Worm (Caenorhabditis elegans): ENCODE data around the gene gasr-8.

The gasr-8 gene

DNA sequence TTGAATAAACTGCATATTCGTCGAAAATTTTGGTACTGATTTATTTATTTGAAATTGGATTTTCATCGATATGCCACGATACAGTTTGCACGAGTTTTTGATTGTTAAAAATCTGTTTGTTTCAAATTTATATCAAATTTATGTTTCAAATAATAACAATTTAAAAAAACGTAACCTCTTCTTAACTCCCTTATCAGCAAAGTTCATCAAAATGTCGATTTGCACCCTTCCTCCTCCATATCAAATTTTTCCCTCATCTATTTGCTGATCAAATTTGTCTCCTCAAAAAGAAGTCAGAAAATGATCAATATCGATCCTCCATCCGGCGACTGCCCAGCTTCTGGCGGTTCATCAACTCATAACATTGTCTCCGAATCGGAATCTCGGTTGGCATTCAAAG, 22.2 kb downstream of the gasr-8 start, which contains the start of gene ssp-33:
TSS of gene ssp-33 (plus strand) at position 301 of the 400 bp plus-strand sequence.
- TF ChIP-seq snpc-4 (GFP tag; optimal IDR thresholded peaks at IDR 0.05) (no peak), snpc-4 (tag; optimal IDR thresholded peaks at IDR 0.05) (no peak), nhr-27 (tag; optimal IDR thresholded peaks at IDR 0.05) (no peak), ztf-28 (GFP tag; IDR thresholded peaks at IDR 0.05) (no peak), ccch-3 (GFP tag; optimal IDR thresholded peaks at IDR 0.05) (no peak), rec-8 (tag; optimal IDR thresholded peaks at IDR 0.05) (no peak), madf-8 (GFP tag; conservative IDR thresholded peaks at IDR 0.05) (no peak), F52B5.7 (tag; optimal IDR thresholded peaks at IDR 0.05) (no peak), aptf-3 (GFP tag; IDR thresholded peaks at IDR 0.05) (no peak), Y95B8A.8 (GFP tag; IDR thresholded peaks at IDR 0.05) (no peak), snpc-3.4 (tag; optimal IDR thresholded peaks at IDR 0.05) (no peak), Y56A3A.18 (GFP tag; IDR thresholded peaks at IDR 0.05) (no peak), somi-1 (GFP tag; optimal IDR thresholded peaks at IDR 0.05) (no peak), hlh-12 (tag; optimal IDR thresholded peaks at IDR 0.05) (no peak), ZK185.1 (tag; optimal IDR thresholded peaks at IDR 0.05; ENCODE audit: poor library complexity, severe bottlenecking) (no peak), C06A6.2 (GFP tag; conservative IDR thresholded peaks at IDR 0.05) (no peak), nhr-179 (tag; optimal IDR thresholded peaks at IDR 0.05) (no peak), ceh-27 (GFP tag; optimal IDR thresholded peaks at IDR 0.05) (no peak), tbx-9 (tag; optimal IDR thresholded peaks at IDR 0.05; ENCODE audit: borderline replicate concordance) (no peak), ceh-79 (tag; optimal IDR thresholded peaks at IDR 0.05) (no peak)

DNA sequence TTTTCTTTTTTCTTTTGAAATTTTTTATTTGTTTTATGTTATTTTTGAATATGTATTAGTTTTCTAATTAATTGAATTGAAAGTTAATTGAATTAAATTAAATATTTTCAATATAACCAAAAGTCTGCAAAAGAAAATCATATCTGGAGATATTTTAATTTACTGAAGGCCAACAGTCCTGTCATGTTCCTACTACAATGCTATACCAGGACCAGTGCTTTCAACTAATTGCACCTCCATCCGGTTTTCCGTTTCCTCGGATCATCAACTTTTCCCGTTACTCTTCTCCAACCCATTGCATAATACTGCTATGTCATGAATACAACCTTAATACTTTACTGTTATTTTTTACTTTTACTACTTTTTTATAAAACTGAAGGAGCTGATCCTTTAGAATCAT, 23.4 kb downstream of the gasr-8 start, which contains the start of gene R08A2.5:
TSS of gene R08A2.5 (plus strand) at position 301 of the 400 bp plus-strand sequence.
- TF ChIP-seq B0336.3 (GFP tag; IDR thresholded peaks at IDR 0.05), result no peak
- no peak for TF ChIP-seq tlf-1 (GFP tag; optimal IDR thresholded peaks at IDR 0.05)
- TF ChIP-seq aptf-3 (GFP tag; IDR thresholded peaks at IDR 0.05), result no peak
- no peak for TF ChIP-seq madf-3 (GFP tag; IDR thresholded peaks at IDR 0.05)
- TF ChIP-seq madf-8 (GFP tag; conservative IDR thresholded peaks at IDR 0.05), result no peak
- TF ChIP-seq ceh-79 (tag; optimal IDR thresholded peaks at IDR 0.05), result no peak
- TF ChIP-seq ceh-100 (GFP tag; IDR thresholded peaks at IDR 0.05), result no peak
- TF ChIP-seq rec-8 (tag; optimal IDR thresholded peaks at IDR 0.05), result no peak
- TF ChIP-seq hlh-26 (GFP tag; conservative IDR thresholded peaks at IDR 0.05), result no peak
- TF ChIP-seq cebp-2 (GFP tag; IDR thresholded peaks at IDR 0.05), result no peak
- no peak for TF ChIP-seq egl-44 (GFP tag; IDR thresholded peaks at IDR 0.05)
- no peak for TF ChIP-seq snpc-4 (GFP tag; optimal IDR thresholded peaks at IDR 0.05)
- no peak for TF ChIP-seq snpc-4 (tag; optimal IDR thresholded peaks at IDR 0.05)
- no peak for TF ChIP-seq lsy-27 (tag; optimal IDR thresholded peaks at IDR 0.05; ENCODE audit: borderline replicate concordance, insufficient read depth)
- no peak for TF ChIP-seq hlh-12 (tag; optimal IDR thresholded peaks at IDR 0.05)
- TF ChIP-seq ekl-4 (GFP tag; IDR thresholded peaks at IDR 0.05), result no peak
- no peak for TF ChIP-seq B0261.1 (tag; optimal IDR thresholded peaks at IDR 0.05)
- TF ChIP-seq hmg-1.2 (GFP tag; IDR thresholded peaks at IDR 0.05), result no peak
- TF ChIP-seq F10E7.11 (tag; optimal IDR thresholded peaks at IDR 0.05), result no peak
- no peak for TF ChIP-seq sea-2 (GFP tag; IDR thresholded peaks at IDR 0.05)
- no peak for TF ChIP-seq pha-4 (tag; optimal IDR thresholded peaks at IDR 0.05)

DNA sequence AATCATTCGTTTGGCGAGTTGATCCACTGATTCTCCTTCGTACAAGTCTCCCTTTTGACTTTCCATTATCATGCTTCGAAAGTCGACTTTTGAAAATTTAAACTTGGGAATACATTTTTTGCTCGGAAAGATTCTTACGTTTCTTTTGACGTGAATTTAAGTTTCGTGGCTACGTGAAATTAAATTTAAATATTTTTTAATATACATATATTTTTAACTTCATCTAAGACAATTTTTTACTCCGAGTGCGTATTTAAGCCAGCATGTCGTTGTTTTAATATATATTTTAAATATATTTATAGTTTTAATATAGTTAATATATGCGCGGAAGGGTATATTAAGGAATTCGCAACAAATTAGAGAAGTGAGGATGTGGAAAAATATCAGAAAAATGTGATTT, 26.7 kb downstream of the gasr-8 start, which contains the start of gene R08A2.2:
TSS of gene R08A2.2 (minus strand) at position 101 of the 400 bp plus-strand sequence.
- no peak for TF ChIP-seq ztf-25 (GFP tag; IDR thresholded peaks at IDR 0.05)
- no peak for TF ChIP-seq dpl-1 (GFP tag; optimal IDR thresholded peaks at IDR 0.05)
- no peak for TF ChIP-seq D2030.7 (GFP tag; IDR thresholded peaks at IDR 0.05)
- TF ChIP-seq ztf-18 (tag; optimal IDR thresholded peaks at IDR 0.05), result no peak
- no peak for TF ChIP-seq T26A5.8 (tag; optimal IDR thresholded peaks at IDR 0.05)
- no peak for TF ChIP-seq gei-17 (GFP tag; optimal IDR thresholded peaks at IDR 0.05)
- no peak for TF ChIP-seq akir-1 (GFP tag; optimal IDR thresholded peaks at IDR 0.05)
- no peak for TF ChIP-seq snpc-3.4 (tag; optimal IDR thresholded peaks at IDR 0.05)
- TF ChIP-seq attf-6 (GFP tag; IDR thresholded peaks at IDR 0.05), result no peak
- TF ChIP-seq snpc-1.3 (tag; optimal IDR thresholded peaks at IDR 0.05; ENCODE audit: insufficient read depth), result no peak
- no peak for TF ChIP-seq rpc-1 (optimal IDR thresholded peaks at IDR 0.05)
- no peak for TF ChIP-seq rpc-1 (tag; optimal IDR thresholded peaks at IDR 0.05)
- TF ChIP-seq dpff-1 (tag; optimal IDR thresholded peaks at IDR 0.05), result no peak
- no peak for TF ChIP-seq F10E7.11 (tag; optimal IDR thresholded peaks at IDR 0.05)
- no peak for TF ChIP-seq cebp-1 (GFP tag; IDR thresholded peaks at IDR 0.05)
- TF ChIP-seq cebp-1 (tag; optimal IDR thresholded peaks at IDR 0.05), result no peak
- no peak for TF ChIP-seq sea-2 (GFP tag; IDR thresholded peaks at IDR 0.05)
